Worm (Caenorhabditis elegans) whole organism, early embryonic: ENCODE results near the gene txdc-12.1.

Experiments used
- B0310.2 ChIP-seq: sonication (generic microtip); optimal IDR thresholded peaks from 2 replicates; lab custom pipeline; 2016; ENCODE audit warnings: mild to moderate bottlenecking, missing genetic modification characterization, missing compliant biosample characterization
- F13C5.2 ChIP-seq: sonication (generic microtip); optimal IDR thresholded peaks from 2 replicates; lab custom pipeline; 2017; ENCODE audit warnings: mild to moderate bottlenecking, missing genetic modification characterization, inconsistent platforms, missing compliant biosample characterization
- aly-1 ChIP-seq: sonication (generic microtip); optimal IDR thresholded peaks from 2 replicates; lab custom pipeline; 2016; ENCODE audit warnings: missing genetic modification characterization, missing compliant biosample characterization
- ama-1 ChIP-seq: fragments of 150-350 bp; optimal IDR thresholded peaks from 2 replicates; lab custom pipeline; 2014
- ceh-13 ChIP-seq: fragments of 200-800 bp; sonication (Bioruptor generic); optimal IDR thresholded peaks from 2 replicates; lab custom pipeline; 2018; ENCODE audit warnings: mild to moderate bottlenecking, missing genetic modification characterization, missing compliant biosample characterization
- ceh-36 ChIP-seq: sonication (generic microtip); optimal IDR thresholded peaks from 2 replicates; lab custom pipeline; 2016; ENCODE audit warnings: missing genetic modification characterization, inconsistent platforms, missing compliant biosample characterization
- ets-7 ChIP-seq: sonication (generic microtip); optimal IDR thresholded peaks from 2 replicates; lab custom pipeline; 2016; ENCODE audit warnings: missing genotype, missing genetic modification characterization, missing compliant biosample characterization
- flt-1 ChIP-seq: fragments of 200-800 bp; sonication (Bioruptor generic); IDR thresholded peaks from 2 replicates; pipeline ENCODE4 v1.3.6; 2022; ENCODE audit warnings: missing genetic modification characterization, missing compliant biosample characterization
- hmbx-1 ChIP-seq: sonication (generic microtip); optimal IDR thresholded peaks from 2 replicates; lab custom pipeline; 2016; ENCODE audit warnings: mild to moderate bottlenecking, missing genetic modification characterization, missing compliant biosample characterization
- hmg-4 ChIP-seq: fragments of 200-800 bp; sonication (Bioruptor generic); optimal IDR thresholded peaks from 2 replicates; lab custom pipeline; 2018; ENCODE audit warnings: mild to moderate bottlenecking, missing genetic modification characterization, missing compliant biosample characterization
- hnd-1 ChIP-seq: sonication (generic microtip); optimal IDR thresholded peaks from 2 replicates; lab custom pipeline; 2016; ENCODE audit warnings: missing genetic modification characterization, missing compliant biosample characterization
- pes-1 ChIP-seq: fragments of 200-800 bp; sonication (Bioruptor generic); IDR thresholded peaks from 2 replicates; pipeline ENCODE4 v1.3.6; 2022; ENCODE audit warnings: missing genetic modification reagents, missing genetic modification characterization, missing compliant biosample characterization
- scrt-1 ChIP-seq: fragments of 200-800 bp; sonication (Bioruptor generic); IDR thresholded peaks from 2 replicates; pipeline ENCODE4 v1.3.6; 2022; ENCODE audit warnings: missing genetic modification characterization, missing compliant biosample characterization
- sea-1 ChIP-seq: fragments of 200-800 bp; sonication (Bioruptor generic); conservative IDR thresholded peaks from 2 replicates; pipeline ENCODE4 v1.3.6; 2022; ENCODE audit warnings: missing genetic modification characterization, missing compliant biosample characterization
- tbx-11 ChIP-seq: fragments of 200-800 bp; sonication (Bioruptor generic); IDR thresholded peaks from 2 replicates; pipeline ENCODE4 v1.3.6; 2022; ENCODE audit warnings: missing genetic modification characterization, missing compliant biosample characterization
- tbx-37 ChIP-seq: fragments of 200-800 bp; sonication (Bioruptor generic); conservative IDR thresholded peaks from 2 replicates; pipeline ENCODE4 v1.3.6; 2022; ENCODE audit warnings: missing genetic modification reagents, missing genetic modification characterization, missing compliant biosample characterization
- tra-4 ChIP-seq: sonication (generic microtip); optimal IDR thresholded peaks from 2 replicates; lab custom pipeline; 2017; ENCODE audit warnings: missing genetic modification characterization, missing compliant biosample characterization

txdc-12.1 gene

DNA sequence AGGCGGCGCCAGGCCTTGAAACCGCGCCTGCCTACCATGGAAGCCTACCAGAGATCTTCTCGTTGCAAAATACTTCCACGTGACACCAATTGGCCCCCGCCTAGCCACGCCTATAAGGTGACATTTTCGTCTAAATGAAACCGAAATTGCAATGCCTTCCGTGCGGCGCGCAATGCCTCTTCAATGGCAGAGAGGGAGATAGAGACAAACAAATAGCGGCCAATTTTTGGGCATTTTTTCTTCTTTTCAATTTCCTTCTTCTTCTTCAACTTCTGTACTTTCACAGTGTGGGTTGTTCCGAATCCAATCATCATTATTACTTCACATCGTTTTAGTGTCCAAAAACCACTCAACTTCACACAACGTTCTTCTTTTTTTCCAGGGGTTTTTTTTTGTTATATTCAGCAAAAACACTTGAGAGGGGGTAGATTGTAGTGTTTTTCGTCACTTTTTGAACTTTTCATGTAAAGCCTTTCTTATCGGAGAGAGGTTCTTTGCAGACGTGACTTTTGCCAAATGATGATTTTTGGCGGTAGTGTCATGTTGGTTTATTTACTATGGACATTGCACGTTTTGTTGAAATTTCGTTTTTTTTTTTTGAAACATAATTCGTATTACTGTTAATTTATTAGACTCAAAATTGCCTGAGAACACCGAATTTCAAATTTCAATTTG is 21.1 kb downstream of the txdc-12.1 start:
- TF ChIP-seq tra-4 (tag; lab: Kevin White, UChicago) (no peak), B0310.2 (no peak), flt-1 (no peak), tbx-11 (no peak), hmg-4 (GFP tag; lab: Kevin White, UChicago) (no peak), ama-1 (no peak), F13C5.2 (tag; lab: Kevin White, UChicago) (no peak), pes-1 (no peak)

DNA sequence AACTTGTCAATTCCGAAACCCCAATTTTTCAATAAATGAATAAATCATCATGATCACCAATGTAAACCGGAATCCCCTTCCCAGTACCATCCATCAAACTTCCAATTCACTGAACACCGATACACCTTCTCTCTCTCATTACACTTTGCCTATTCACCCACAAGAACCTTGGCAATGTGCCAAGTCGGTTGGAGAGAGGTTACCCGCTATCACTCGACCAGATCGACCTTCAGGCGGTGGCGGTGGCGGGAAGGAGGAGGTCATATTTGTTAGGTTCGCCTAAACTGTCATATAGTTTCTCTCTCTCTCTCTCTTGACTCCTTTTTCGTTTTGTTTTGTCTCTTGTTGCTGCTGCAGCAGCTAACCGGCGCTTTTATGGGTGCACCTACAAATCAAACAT is 22.4 kb downstream of the txdc-12.1 start:
- TF ChIP-seq sea-1 (GFP tag; lab: Robert Waterston, UW) (0 out of 2 replicates have a peak, but pooled peaks have one; percentile 13), ets-7 (tag; lab: Kevin White, UChicago) (no peak), hmg-4 (GFP tag; lab: Kevin White, UChicago) (peak; percentile 50)

- TF ChIP-seq pes-1 (no peak), flt-1 (no peak), tra-4 (tag; lab: Kevin White, UChicago) (no peak), hnd-1 (tag; lab: Kevin White, UChicago) (no peak), sea-1 (GFP tag; lab: Robert Waterston, UW) (no peak), ama-1 (no peak), aly-1 (tag; lab: Kevin White, UChicago) (no peak), scrt-1 (GFP tag; lab: Robert Waterston, UW) (no peak)
Observed at ce11 chrII:12263971-12264554, 23.9 kb downstream of the txdc-12.1 start, which contains the start of gene faxc-1. Gene faxc-1, plus strand, starts transcription at chrII:12264192.

ce11 chrII:12264847-12265246 is 24.7 kb downstream of the txdc-12.1 start:
- TF ChIP-seq ceh-36 (tag; lab: Kevin White, UChicago) (no peak), flt-1 (no peak), F13C5.2 (tag; lab: Kevin White, UChicago) (no peak), ama-1 (no peak), scrt-1 (GFP tag; lab: Robert Waterston, UW) (no peak), hnd-1 (tag; lab: Kevin White, UChicago) (no peak), tbx-37 (GFP tag; lab: Robert Waterston, UW) (no peak), tra-4 (tag; lab: Kevin White, UChicago) (no peak), hmbx-1 (no peak), hmg-4 (GFP tag; lab: Kevin White, UChicago) (no peak), tbx-11 (no peak), pes-1 (no peak), ceh-13 (GFP tag; lab: Kevin White, UChicago) (no peak), aly-1 (tag; lab: Kevin White, UChicago) (no peak), ets-7 (tag; lab: Kevin White, UChicago) (no peak), B0310.2 (no peak), sea-1 (GFP tag; lab: Robert Waterston, UW) (no peak)

DNA sequence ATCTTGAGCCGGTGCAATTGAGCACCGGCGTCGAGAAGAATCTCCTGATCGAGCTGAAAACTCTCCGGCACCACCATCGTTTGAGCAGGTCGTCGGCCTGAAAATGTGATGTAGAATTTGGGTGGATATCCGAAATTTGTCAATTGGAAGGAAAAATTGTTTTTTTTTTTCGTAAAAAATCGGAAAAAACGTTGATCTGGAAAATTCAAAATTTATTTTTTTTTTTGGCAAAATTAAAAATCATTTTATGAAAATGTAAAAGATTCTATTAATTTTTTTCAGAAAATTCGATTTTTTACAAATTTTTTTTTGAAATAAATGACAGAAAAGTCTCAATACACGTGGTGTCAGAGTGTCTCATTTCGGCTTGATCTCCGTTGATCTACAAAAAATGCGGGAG is 26.0 kb downstream of the txdc-12.1 start, which contains the start of gene tric-1B.1:
tric-1B.1 (minus strand) TSS at position 101 of the 400 bp plus-strand sequence.
- TF ChIP-seq flt-1 = no peak
- TF ChIP-seq pes-1 = no peak
- no peak for TF ChIP-seq F13C5.2 (tag; lab: Kevin White, UChicago)
- TF ChIP-seq hmbx-1 = no peak
- TF ChIP-seq ama-1 = no peak
- TF ChIP-seq scrt-1 (GFP tag; lab: Robert Waterston, UW) = no peak
- TF ChIP-seq sea-1 (GFP tag; lab: Robert Waterston, UW) = no peak
- no peak for TF ChIP-seq hmg-4 (GFP tag; lab: Kevin White, UChicago)
- no peak for TF ChIP-seq tra-4 (tag; lab: Kevin White, UChicago)

DNA sequence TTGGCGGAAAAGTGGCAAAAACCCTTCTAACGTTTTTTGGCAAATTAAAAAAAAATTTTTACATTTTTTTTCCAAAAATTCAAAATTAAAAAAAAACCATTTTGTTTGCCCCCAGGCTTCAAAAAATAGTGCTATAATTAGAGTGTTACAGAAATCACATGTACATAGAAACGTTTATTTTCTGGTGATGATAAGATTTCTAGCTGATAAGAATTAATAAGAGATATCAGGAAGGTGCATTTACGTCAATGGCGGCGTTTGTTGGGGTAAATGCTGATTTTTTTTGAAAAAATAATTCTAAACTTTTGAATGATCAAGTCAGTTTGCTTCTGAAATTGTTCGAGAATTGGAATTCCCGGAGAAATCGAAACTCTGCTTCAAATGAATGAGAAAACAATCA is 26.6 kb downstream of the txdc-12.1 start:
- TF ChIP-seq ceh-36 (tag; lab: Kevin White, UChicago) = no peak

- no peak for TF ChIP-seq sea-1 (GFP tag; lab: Robert Waterston, UW)
- no peak for TF ChIP-seq hmbx-1
- TF ChIP-seq ceh-13 (GFP tag; lab: Kevin White, UChicago) = no peak
- no peak for TF ChIP-seq pes-1
- TF ChIP-seq ets-7 (tag; lab: Kevin White, UChicago) = no peak
- TF ChIP-seq B0310.2 = no peak
- no peak for TF ChIP-seq scrt-1 (GFP tag; lab: Robert Waterston, UW)
- no peak for TF ChIP-seq tbx-37 (GFP tag; lab: Robert Waterston, UW)
- TF ChIP-seq tbx-11 = no peak
- no peak for TF ChIP-seq tra-4 (tag; lab: Kevin White, UChicago)
Observed at ce11 chrII:12268857-12269256, 28.7 kb downstream of the txdc-12.1 start.

DNA sequence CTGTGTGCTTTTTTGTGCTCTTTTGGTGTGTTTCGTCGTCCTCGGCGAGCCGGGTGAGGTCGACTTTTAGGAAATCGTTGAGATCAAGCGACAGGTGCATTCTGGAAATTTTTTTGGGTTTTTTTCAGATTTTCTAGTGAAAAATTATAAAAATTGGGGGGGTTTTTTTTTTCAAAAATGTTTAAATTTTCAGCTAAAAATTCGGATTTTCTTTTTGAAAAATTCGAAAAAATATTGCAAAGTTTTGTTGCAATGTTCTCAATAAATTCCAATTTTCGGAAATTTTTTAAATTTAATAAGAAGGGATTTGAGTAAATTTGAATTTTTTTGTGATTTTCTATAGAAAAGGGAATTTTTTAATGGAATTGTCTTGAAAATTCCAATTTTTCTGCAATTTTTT is 34.8 kb downstream of the txdc-12.1 start, which contains the start of gene Y57A10A.27:
Y57A10A.27 (minus strand) TSS at position 101 of the 400 bp plus-strand sequence.
- TF ChIP-seq flt-1 (no peak), F13C5.2 (tag; lab: Kevin White, UChicago) (no peak), ama-1 (no peak)

DNA sequence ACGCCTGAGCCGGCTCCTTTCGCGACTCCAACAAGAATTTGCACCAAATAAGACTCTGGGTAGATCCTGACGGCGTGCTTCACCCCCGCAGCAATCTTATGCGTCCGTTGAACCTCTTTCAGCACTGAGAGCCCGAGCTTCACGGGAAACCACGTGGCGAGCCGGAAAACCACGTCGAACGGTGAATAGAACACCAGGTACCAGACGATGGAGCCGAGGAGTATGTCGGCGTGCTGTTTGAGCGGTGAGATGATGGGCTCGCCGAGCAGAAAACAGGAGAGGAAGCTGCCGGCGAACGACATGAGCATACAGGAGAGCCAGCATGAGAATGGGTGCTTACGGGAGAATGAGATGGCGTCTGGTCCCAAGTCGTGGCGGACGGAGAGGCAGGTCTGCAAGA is 38.4 kb downstream of the txdc-12.1 start:
- TF ChIP-seq F13C5.2 (tag; lab: Kevin White, UChicago) (no peak), aly-1 (tag; lab: Kevin White, UChicago) (no peak), tbx-11 (no peak), hmbx-1 (no peak), ceh-13 (GFP tag; lab: Kevin White, UChicago) (no peak), ets-7 (tag; lab: Kevin White, UChicago) (no peak), B0310.2 (no peak), hmg-4 (GFP tag; lab: Kevin White, UChicago) (peak; percentile 9)
